Worm (Caenorhabditis elegans): ENCODE data around the gene npr-10.
A peak's percentile ranks its signal among the peaks of the same experiment; 100 is the strongest.

The npr-10 gene

ce11 chrX:13051405-13051804 is 18.9 kb upstream of the npr-10 start, which contains the start of gene K03A11.1:
K03A11.1 (plus strand) TSS chrX:13051705.
- no peak for TF ChIP-seq ceh-39 (tag; optimal IDR thresholded peaks at IDR 0.05)
- no peak for TF ChIP-seq ham-2 (GFP tag; optimal IDR thresholded peaks at IDR 0.05)
- no peak for TF ChIP-seq bed-3 (GFP tag; optimal IDR thresholded peaks at IDR 0.05)
- no peak for TF ChIP-seq drap-1 (GFP tag; optimal IDR thresholded peaks at IDR 0.05)

ce11 chrX:13048258-13048657 is 15.7 kb upstream of the npr-10 start, which contains the start of gene C53C7.3:
C53C7.3 (plus strand) TSS chrX:13048558.
- TF ChIP-seq mls-2 (tag; optimal IDR thresholded peaks at IDR 0.05) = no peak
- no peak for TF ChIP-seq sptf-1 (tag; optimal IDR thresholded peaks at IDR 0.05)
- no peak for TF ChIP-seq ceh-43 (GFP tag; optimal IDR thresholded peaks at IDR 0.05)
- TF ChIP-seq mab-5 (tag; optimal IDR thresholded peaks at IDR 0.05) = no peak
- no peak for TF ChIP-seq lin-13 (tag; optimal IDR thresholded peaks at IDR 0.05)
- TF ChIP-seq pha-4 (tag; optimal IDR thresholded peaks at IDR 0.05) = no peak
- no peak for TF ChIP-seq elt-3 (tag; optimal IDR thresholded peaks at IDR 0.05)
- no peak for TF ChIP-seq ham-2 (GFP tag; optimal IDR thresholded peaks at IDR 0.05)

- peak; percentile 96 for TF ChIP-seq mls-2 (tag; optimal IDR thresholded peaks at IDR 0.05)
- peak; percentile 94 for TF ChIP-seq unc-120 (tag; optimal IDR thresholded peaks at IDR 0.05; ENCODE audit: poor library complexity, severe bottlenecking)
- TF ChIP-seq ham-2 (GFP tag; optimal IDR thresholded peaks at IDR 0.05) = peak; percentile 80
- TF ChIP-seq sem-2 (GFP tag; optimal IDR thresholded peaks at IDR 0.05) = peak; percentile 72
- TF ChIP-seq nhr-28 (tag; optimal IDR thresholded peaks at IDR 0.05) = peak; percentile 59
- TF ChIP-seq ces-1 (GFP tag; optimal IDR thresholded peaks at IDR 0.05) = peak; percentile 85
- peak; percentile 29 for TF ChIP-seq mab-5 (tag; optimal IDR thresholded peaks at IDR 0.05)
- TF ChIP-seq hlh-1 (tag; optimal IDR thresholded peaks at IDR 0.05) = peak; percentile 63
- TF ChIP-seq pha-4 (tag; optimal IDR thresholded peaks at IDR 0.05) = peak; percentile 3
- TF ChIP-seq M03D4.4 (tag; optimal IDR thresholded peaks at IDR 0.05) = peak; percentile 90
- peak; percentile 96 for TF ChIP-seq drap-1 (GFP tag; optimal IDR thresholded peaks at IDR 0.05)
- TF ChIP-seq flh-1 (GFP tag; optimal IDR thresholded peaks at IDR 0.05) = peak; percentile 85
- TF ChIP-seq mep-1 (tag; optimal IDR thresholded peaks at IDR 0.05) = peak; percentile 63
- peak; percentile 81 for TF ChIP-seq cnd-1 (tag; optimal IDR thresholded peaks at IDR 0.05)
- TF ChIP-seq elt-3 (tag; optimal IDR thresholded peaks at IDR 0.05) = peak; percentile 54
- peak; percentile 41 for TF ChIP-seq lin-13 (tag; optimal IDR thresholded peaks at IDR 0.05)
- TF ChIP-seq nhr-237 (tag; optimal IDR thresholded peaks at IDR 0.05) = peak; percentile 73
- peak; percentile 56 for TF ChIP-seq tbx-8 (GFP tag; optimal IDR thresholded peaks at IDR 0.05)
- TF ChIP-seq ceh-83 (GFP tag; optimal IDR thresholded peaks at IDR 0.05) = peak; percentile 94
- peak; percentile 95 for TF ChIP-seq sptf-1 (tag; optimal IDR thresholded peaks at IDR 0.05)
- TF ChIP-seq ztf-11 (tag; optimal IDR thresholded peaks at IDR 0.05) = peak; percentile 4
- TF ChIP-seq ceh-43 (GFP tag; optimal IDR thresholded peaks at IDR 0.05) = peak; percentile 86
- peak; percentile 42 for TF ChIP-seq unc-62 (GFP tag; optimal IDR thresholded peaks at IDR 0.05)
- peak; percentile 88 for TF ChIP-seq lin-32 (GFP tag; optimal IDR thresholded peaks at IDR 0.05)
- TF ChIP-seq lsy-2 (tag; optimal IDR thresholded peaks at IDR 0.05) = peak; percentile 50
- peak; percentile 35 for TF ChIP-seq ceh-39 (tag; optimal IDR thresholded peaks at IDR 0.05)
- TF ChIP-seq bed-3 (GFP tag; optimal IDR thresholded peaks at IDR 0.05) = peak; percentile 88
These were observed 13.8 kb upstream of the npr-10 start for ce11 chrX:13046324-13046723.

ce11 chrX:13041830-13042229 is 9.3 kb upstream of the npr-10 start:
- TF ChIP-seq pha-4 (tag; optimal IDR thresholded peaks at IDR 0.05) (no peak), elt-1 (tag; optimal IDR thresholded peaks at IDR 0.05; ENCODE audit: borderline replicate concordance, insufficient read depth) (no peak), zip-8 (tag; optimal IDR thresholded peaks at IDR 0.05) (no peak), M03D4.4 (tag; optimal IDR thresholded peaks at IDR 0.05) (no peak), blmp-1 (tag; optimal IDR thresholded peaks at IDR 0.05) (no peak), nhr-237 (tag; optimal IDR thresholded peaks at IDR 0.05) (no peak), mep-1 (tag; optimal IDR thresholded peaks at IDR 0.05) (no peak), ceh-43 (GFP tag; optimal IDR thresholded peaks at IDR 0.05) (no peak), mab-5 (tag; optimal IDR thresholded peaks at IDR 0.05) (no peak), sptf-1 (tag; optimal IDR thresholded peaks at IDR 0.05) (no peak), nhr-2 (tag; optimal IDR thresholded peaks at IDR 0.05) (no peak), bed-3 (GFP tag; optimal IDR thresholded peaks at IDR 0.05) (no peak), hlh-1 (tag; optimal IDR thresholded peaks at IDR 0.05) (no peak), mls-2 (tag; optimal IDR thresholded peaks at IDR 0.05) (no peak), elt-3 (tag; optimal IDR thresholded peaks at IDR 0.05) (no peak), ceh-39 (tag; optimal IDR thresholded peaks at IDR 0.05) (no peak), drap-1 (GFP tag; optimal IDR thresholded peaks at IDR 0.05) (no peak)
